Fruit fly (Drosophila melanogaster): ENCODE data around the gene kipf.
A peak's percentile ranks its signal among the peaks of the same experiment; 100 is the strongest.

kipf gene

DNA sequence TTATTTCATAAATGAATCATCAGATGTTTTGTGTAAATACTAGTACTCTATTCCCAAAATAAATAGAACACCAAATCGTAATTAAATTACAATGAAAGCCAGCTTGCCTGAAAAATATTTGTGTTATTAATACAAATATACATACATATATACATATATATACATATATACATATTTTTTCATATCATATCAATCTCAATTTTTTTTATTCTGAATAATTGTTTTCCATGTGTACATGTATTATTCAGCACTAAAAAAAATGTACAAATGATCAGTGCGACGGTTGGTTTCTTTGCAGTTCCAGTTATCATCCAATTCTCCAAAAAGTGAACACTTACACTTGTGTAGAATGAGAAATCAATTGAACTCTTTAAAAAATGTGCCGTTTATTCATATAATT, at the start of gene kipf:
Gene kipf, plus strand, starts transcription at position 301 of the 400 bp plus-strand sequence.
- no peak for TF ChIP-seq achi (GFP tag; optimal IDR thresholded peaks at IDR 0.05)
- 0 out of 2 replicates have a peak, but pooled peaks have one; percentile 4 for TF ChIP-seq CG15336 (GFP tag; IDR thresholded peaks at IDR 0.05)
- TF ChIP-seq Hr4 (GFP tag; optimal IDR thresholded peaks at IDR 0.05) = no peak

- TF ChIP-seq vri (GFP tag; optimal IDR thresholded peaks at IDR 0.05) (no peak), eg (GFP tag; IDR thresholded peaks at IDR 0.05) (no peak), Eip78C (GFP tag) (peak; percentile 22)
Measured at dm6 chr3R:7884433-7884832, 29.2 kb upstream of the kipf start.

DNA sequence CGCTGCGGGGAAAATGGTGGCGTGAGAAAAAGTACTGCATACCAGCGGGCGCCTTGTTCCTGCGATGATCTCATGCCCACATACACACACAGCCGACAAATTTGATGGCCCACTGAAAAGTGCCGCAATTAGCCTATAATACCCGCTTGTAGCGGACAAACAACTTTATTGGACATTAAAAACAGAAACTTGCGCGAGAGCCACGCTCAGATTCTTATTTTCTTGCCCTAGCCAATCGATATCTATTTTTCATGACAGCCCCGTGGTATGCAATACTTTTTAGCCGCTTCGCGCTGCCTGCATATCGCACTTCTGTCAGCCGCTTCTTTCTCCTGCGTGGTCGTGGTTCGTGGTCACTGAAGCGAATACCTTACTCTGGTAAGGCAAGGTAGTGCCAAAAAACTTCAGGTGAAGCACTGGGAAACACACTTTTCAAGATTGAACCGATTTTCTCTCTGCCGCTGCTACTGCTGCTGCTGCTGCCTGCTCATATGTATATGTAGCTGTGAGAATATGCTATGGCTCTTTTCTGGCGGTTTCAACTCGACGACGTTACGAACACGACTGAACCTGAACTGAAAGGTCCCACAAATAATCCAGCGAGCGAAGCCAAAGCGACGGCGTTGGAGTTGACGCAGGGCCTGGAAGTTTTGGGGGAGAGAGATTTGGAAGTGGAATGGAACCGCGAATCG, 27.3 kb upstream of the kipf start, which contains the start of gene CG17816:
Gene CG17816, minus strand, starts transcription at position 567 of the 692 bp plus-strand sequence.
- peak; percentile 96 for TF ChIP-seq svp (GFP tag)
- TF ChIP-seq CG7368 (GFP tag; optimal IDR thresholded peaks at IDR 0.05) = no peak
- no peak for TF ChIP-seq spab (GFP tag; optimal IDR thresholded peaks at IDR 0.05)
- TF ChIP-seq Eip78C (GFP tag) = peak; percentile 82
- peak; percentile 38 for TF ChIP-seq Sox102F (GFP tag; optimal IDR thresholded peaks at IDR 0.05)
- no peak for TF ChIP-seq CG1621 (tag; optimal IDR thresholded peaks at IDR 0.05)
- peak; percentile 38 for TF ChIP-seq CG6854 (GFP tag; optimal IDR thresholded peaks at IDR 0.05)
- no peak for TF ChIP-seq CG8632 (GFP tag; optimal IDR thresholded peaks at IDR 0.05)
- peak in 1 of 2 experiments; percentile 2 for TF ChIP-seq ss (GFP tag; optimal IDR thresholded peaks at IDR 0.05)

DNA sequence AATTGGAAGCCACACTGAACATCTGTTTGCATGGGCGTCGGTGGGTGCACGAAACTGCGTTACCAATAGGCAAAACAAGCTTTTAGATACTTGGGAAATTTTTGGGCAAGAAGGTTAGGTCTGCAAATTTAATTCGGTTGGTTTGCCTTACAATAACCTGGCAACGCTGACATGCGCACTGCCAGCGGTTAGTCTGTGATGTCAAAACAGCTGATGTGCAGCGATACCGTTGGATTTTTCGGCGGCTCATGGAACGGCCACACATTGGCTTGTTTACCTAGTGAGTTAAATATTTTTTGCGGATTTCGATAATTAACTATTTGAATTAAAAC, 26.8 kb upstream of the kipf start, which contains the start of gene ArgRS-m:
Gene ArgRS-m, plus strand, starts transcription at position 187 of the 332 bp plus-strand sequence.
- peak; percentile 11 for TF ChIP-seq Ets96B (tag; optimal IDR thresholded peaks at IDR 0.05)
- peak; percentile 63 for TF ChIP-seq CG7368 (GFP tag; optimal IDR thresholded peaks at IDR 0.05)
- TF ChIP-seq salr (GFP tag; optimal IDR thresholded peaks at IDR 0.05) = peak in 1 of 2 experiments; percentile 13
- TF ChIP-seq Gug (GFP tag; IDR thresholded peaks at IDR 0.05) = no peak
- TF ChIP-seq Ets21C (GFP tag; optimal IDR thresholded peaks at IDR 0.05) = peak; percentile 41
- TF ChIP-seq CG6276 (GFP tag; optimal IDR thresholded peaks at IDR 0.05) = no peak
- peak; percentile 12 for TF ChIP-seq Sox102F (GFP tag; optimal IDR thresholded peaks at IDR 0.05)
- peak; percentile 79 for TF ChIP-seq Hr4 (GFP tag; optimal IDR thresholded peaks at IDR 0.05)
- peak; percentile 80 for TF ChIP-seq Sox14 (GFP tag; optimal IDR thresholded peaks at IDR 0.05)
- peak; percentile 50 for TF ChIP-seq cyc (GFP tag; optimal IDR thresholded peaks at IDR 0.05)
- TF ChIP-seq CG8632 (GFP tag; optimal IDR thresholded peaks at IDR 0.05) = peak; percentile 22
- peak; percentile 16 for TF ChIP-seq vri (GFP tag; optimal IDR thresholded peaks at IDR 0.05)
- TF ChIP-seq net (GFP tag; optimal IDR thresholded peaks at IDR 0.05) = peak; percentile 48
- peak; percentile 66 for TF ChIP-seq lz (GFP tag; optimal IDR thresholded peaks at IDR 0.05)
- TF ChIP-seq CG31627 (GFP tag; optimal IDR thresholded peaks at IDR 0.05) = peak; percentile 72
- TF ChIP-seq Smox (GFP tag; optimal IDR thresholded peaks at IDR 0.05) = peak; percentile 60
- peak; percentile 70 for TF ChIP-seq OdsH (GFP tag; optimal IDR thresholded peaks at IDR 0.05)
- TF ChIP-seq Eip75B (GFP tag; optimal IDR thresholded peaks at IDR 0.05) = peak; percentile 67
- TF ChIP-seq CG6808 (GFP tag; optimal IDR thresholded peaks at IDR 0.05) = peak; percentile 33
- no peak for TF ChIP-seq CG11762 (GFP tag; optimal IDR thresholded peaks at IDR 0.05; ENCODE audit: insufficient read depth)
- TF ChIP-seq acj6 (GFP tag; optimal IDR thresholded peaks at IDR 0.05) = peak; percentile 72
- TF ChIP-seq Sox15 (GFP tag; optimal IDR thresholded peaks at IDR 0.05) = peak; percentile 61
- no peak for TF ChIP-seq dsx (GFP tag; optimal IDR thresholded peaks at IDR 0.05; ENCODE audit: poor library complexity, severe bottlenecking)
- peak; percentile 30; the same call in 1 of the 2 replicates for TF ChIP-seq CG11294 (GFP tag; IDR thresholded peaks at IDR 0.05)
- TF ChIP-seq CG15336 (GFP tag; IDR thresholded peaks at IDR 0.05) = peak; percentile 74
- TF ChIP-seq CG16779 (tag; optimal IDR thresholded peaks at IDR 0.05) = no peak
- peak; percentile 39; the same call in 1 of the 3 replicates for TF ChIP-seq CG8119 (GFP tag; IDR thresholded peaks at IDR 0.05)
- peak; percentile 79 for TF ChIP-seq Eip78C (GFP tag)
- TF ChIP-seq CG10669 (GFP tag; optimal IDR thresholded peaks at IDR 0.05) = peak; percentile 15
- TF ChIP-seq CG3032 (tag; optimal IDR thresholded peaks at IDR 0.05) = peak; percentile 30
- peak; percentile 83 for TF ChIP-seq svp (GFP tag)
- TF ChIP-seq CG6163 (GFP tag; IDR thresholded peaks at IDR 0.05) = peak; percentile 75
- TF ChIP-seq esn (GFP tag; optimal IDR thresholded peaks at IDR 0.05) = peak; percentile 73
- TF ChIP-seq CG3919 (GFP tag; optimal IDR thresholded peaks at IDR 0.05) = peak; percentile 61
- TF ChIP-seq CG6854 (GFP tag; optimal IDR thresholded peaks at IDR 0.05) = no peak
- TF ChIP-seq achi (GFP tag; optimal IDR thresholded peaks at IDR 0.05) = peak; percentile 59
- TF ChIP-seq CG4318 (GFP tag; optimal IDR thresholded peaks at IDR 0.05) = peak; percentile 10
- TF ChIP-seq fd59A (GFP tag; optimal IDR thresholded peaks at IDR 0.05) = no peak
- no peak for TF ChIP-seq CG9139 (GFP tag; optimal IDR thresholded peaks at IDR 0.05)

Measured in whole organism, prepupa.